Worm (Caenorhabditis elegans) whole organism, early embryonic: ENCODE results near the gene T26H5.8.

Experiments
- ceh-13 ChIP-seq: fragments of 200-800 bp; sonication (Bioruptor generic); optimal IDR thresholded peaks from 2 replicates; lab custom pipeline; 2018; ENCODE audit warnings: mild to moderate bottlenecking, missing genetic modification characterization, missing compliant biosample characterization
- flt-1 ChIP-seq: fragments of 200-800 bp; sonication (Bioruptor generic); IDR thresholded peaks from 2 replicates; pipeline ENCODE4 v1.3.6; 2022; ENCODE audit warnings: missing genetic modification characterization, missing compliant biosample characterization

DNA sequence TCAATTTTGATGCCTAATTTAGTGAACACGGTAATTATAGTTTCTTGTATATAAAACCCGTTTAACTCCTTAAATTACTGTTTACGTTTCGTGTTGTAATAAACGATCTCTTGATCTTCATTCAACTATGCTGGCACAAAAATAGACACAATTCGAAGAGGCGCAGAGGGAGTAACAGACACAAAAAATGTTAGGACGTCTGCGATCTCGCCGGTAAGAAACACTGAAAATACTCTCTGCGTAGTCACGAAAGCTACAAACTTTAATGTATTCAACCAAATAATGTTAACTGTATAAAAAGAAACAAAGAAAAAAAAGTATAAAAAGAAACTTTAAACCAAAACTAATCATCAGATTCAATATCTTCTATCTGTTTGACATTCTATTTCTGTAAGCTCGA, 51.7 kb downstream of the T26H5.8 start, which contains the start of gene dhs-23:
- no peak for TF ChIP-seq flt-1 (GFP tag; lab: Robert Waterston, UW)
- no peak for TF ChIP-seq ceh-13 (GFP tag; lab: Kevin White, UChicago)
